Fruit fly (Drosophila melanogaster) whole organism, embryonic: Measurements from ENCODE around the gene CG6928.

Source experiments
- Hmx ChIP-seq: fragments of 200-800 bp; sonication (Bioruptor generic); optimal IDR thresholded peaks from 2 replicates; lab custom pipeline; 2016; ENCODE audit warnings: missing biosample characterization, missing genetic modification characterization
- Hr3 ChIP-seq: fragments of 200-800 bp; sonication (Bioruptor generic); optimal IDR thresholded peaks from 3 replicates; lab custom pipeline; 2016; ENCODE audit warnings: missing biosample characterization, missing genetic modification characterization
- tna ChIP-seq: fragments of 200-800 bp; sonication (Bioruptor generic); IDR thresholded peaks from 2 replicates; pipeline ENCODE4 v1.3.6; 2022; ENCODE audit warnings: missing biosample characterization, missing genetic modification characterization; ENCODE audit not compliant: partially characterized antibody

- TF ChIP-seq Hmx, result no peak
- no peak for TF ChIP-seq Hr3 (GFP tag; lab: Kevin White, UChicago)
- no peak for TF ChIP-seq tna
These were observed 10.7 kb downstream of the CG6928 start for dm6 chr3L:12013698-12014097.
